Fruit fly (Drosophila melanogaster) whole organism, embryonic: ENCODE results near the gene gw.

Source experiments
- Asciz ChIP-seq: fragments of 200-800 bp; sonication (Bioruptor generic); optimal IDR thresholded peaks from 2 replicates; lab custom pipeline; 2017; ENCODE audit warnings: missing biosample characterization, mild to moderate bottlenecking, missing genetic modification characterization, missing genetic modification reagents
- Atf3 ChIP-seq: fragments of 200-800 bp; sonication (Bioruptor generic); optimal IDR thresholded peaks from 3 replicates; lab custom pipeline; 2016; ENCODE audit warnings: missing biosample characterization, missing genetic modification characterization
- CG1024 ChIP-seq: fragments of 200-800 bp; sonication (Bioruptor generic); IDR thresholded peaks from 2 replicates; pipeline ENCODE4 v1.3.6; 2022; ENCODE audit warnings: missing biosample characterization, missing genetic modification characterization
- CG11398 ChIP-seq: fragments of 200-800 bp; sonication (Bioruptor generic); optimal IDR thresholded peaks from 2 replicates; lab custom pipeline; 2016; ENCODE audit warnings: missing biosample characterization, missing genetic modification characterization
- CG11560 ChIP-seq: fragments of 200-800 bp; sonication (Bioruptor generic); IDR thresholded peaks from 3 replicates; pipeline ENCODE4 v1.3.6; 2022; ENCODE audit warnings: missing biosample characterization, missing genetic modification characterization
- CG11723 ChIP-seq: fragments of 200-800 bp; sonication (Bioruptor generic); optimal IDR thresholded peaks from 2 replicates; lab custom pipeline; 2017; ENCODE audit warnings: missing biosample characterization, mild to moderate bottlenecking, missing genetic modification characterization
- CG13123 ChIP-seq: fragments of 200-800 bp; sonication (Bioruptor generic); optimal IDR thresholded peaks from 2 replicates; lab custom pipeline; 2016; ENCODE audit warnings: missing biosample characterization, missing genetic modification characterization
- CG13775 ChIP-seq: fragments of 200-800 bp; sonication (Bioruptor generic); optimal IDR thresholded peaks from 3 replicates; lab custom pipeline; 2017; ENCODE audit warnings: missing biosample characterization, mild to moderate bottlenecking, missing genetic modification characterization
- CG17612 ChIP-seq: fragments of 200-800 bp; sonication (Bioruptor generic); IDR thresholded peaks from 2 replicates; pipeline ENCODE4 v1.3.6; 2022; ENCODE audit warnings: missing biosample characterization, missing genetic modification characterization
- CG17829 ChIP-seq: fragments of 200-800 bp; optimal IDR thresholded peaks from 2 replicates; lab custom pipeline; 2019; ENCODE audit warnings: missing biosample characterization, mild to moderate bottlenecking, missing genetic modification characterization, moderate library complexity
- CG1792 ChIP-seq: fragments of 200-800 bp; sonication (Bioruptor generic); optimal IDR thresholded peaks from 2 replicates; lab custom pipeline; 2016; ENCODE audit warnings: missing biosample characterization, missing genetic modification characterization
- CG30020 ChIP-seq: fragments of 200-800 bp; optimal IDR thresholded peaks from 2 replicates; lab custom pipeline; 2019; ENCODE audit warnings: missing biosample characterization, mild to moderate bottlenecking, missing genetic modification characterization, moderate library complexity
- CG3065 ChIP-seq: fragments of 200-800 bp; sonication (Bioruptor generic); optimal IDR thresholded peaks from 2 replicates; lab custom pipeline; 2016; ENCODE audit warnings: missing biosample characterization, missing genetic modification characterization
- CG31388 ChIP-seq: fragments of 200-800 bp; sonication (Bioruptor generic); optimal IDR thresholded peaks from 2 replicates; lab custom pipeline; 2016; ENCODE audit warnings: missing biosample characterization, missing genetic modification characterization
- CG34224 ChIP-seq: fragments of 200-800 bp; sonication (Bioruptor generic); IDR thresholded peaks from 3 replicates; pipeline ENCODE4 v1.3.6; 2022; ENCODE audit warnings: missing biosample characterization, missing genetic modification characterization; ENCODE audit not compliant: partially characterized antibody
- CG4328 ChIP-seq: fragments of 200-800 bp; sonication (Bioruptor generic); optimal IDR thresholded peaks from 3 replicates; lab custom pipeline; 2017; ENCODE audit warnings: missing biosample characterization, missing genetic modification reagents, missing genetic modification characterization
- CG6254 ChIP-seq: fragments of 200-800 bp; sonication (Bioruptor generic); optimal IDR thresholded peaks from 3 replicates; lab custom pipeline; 2017; ENCODE audit warnings: mild to moderate bottlenecking, missing biosample characterization, missing genetic modification reagents, missing genetic modification characterization
- CG6791 ChIP-seq: fragments of 200-800 bp; sonication (Bioruptor generic); IDR thresholded peaks from 3 replicates; pipeline ENCODE4 v1.3.6; 2022; ENCODE audit warnings: missing biosample characterization, missing genetic modification characterization; ENCODE audit not compliant: partially characterized antibody
- CG9437 ChIP-seq: fragments of 200-800 bp; sonication (Bioruptor generic); optimal IDR thresholded peaks from 2 replicates; lab custom pipeline; 2018; ENCODE audit warnings: missing biosample characterization, mild to moderate bottlenecking, missing genetic modification characterization
- D19B ChIP-seq: fragments of 200-800 bp; sonication (Bioruptor generic); optimal IDR thresholded peaks from 2 replicates; lab custom pipeline; 2017; ENCODE audit warnings: missing biosample characterization, mild to moderate bottlenecking, missing genetic modification characterization
- Dll ChIP-seq: fragments of 200-800 bp; sonication (Bioruptor generic); IDR thresholded peaks from 4 replicates; pipeline ENCODE4 v1.3.6; 2022; ENCODE audit warnings: missing biosample characterization, missing genetic modification characterization; ENCODE audit not compliant: partially characterized antibody
- Dp ChIP-seq: fragments of 200-800 bp; sonication (Bioruptor generic); optimal IDR thresholded peaks from 2 replicates; lab custom pipeline; 2018; ENCODE audit warnings: missing biosample characterization, mild to moderate bottlenecking, missing genetic modification characterization, moderate library complexity
- Ets97D ChIP-seq: fragments of 200-800 bp; sonication (Bioruptor generic); optimal IDR thresholded peaks from 3 replicates; lab custom pipeline; 2016; ENCODE audit warnings: missing biosample characterization, missing genetic modification characterization
- Fer3 ChIP-seq: fragments of 200-800 bp; sonication (Bioruptor generic); optimal IDR thresholded peaks from 2 replicates; lab custom pipeline; 2018; ENCODE audit warnings: missing biosample characterization, mild to moderate bottlenecking, missing genetic modification characterization, moderate library complexity
- Gsc ChIP-seq: fragments of 200-800 bp; sonication (Bioruptor generic); IDR thresholded peaks from 2 replicates; pipeline ENCODE4 v1.3.6; 2022; ENCODE audit warnings: missing biosample characterization, missing genetic modification characterization
- HLH54F ChIP-seq: fragments of 200-800 bp; sonication (Bioruptor generic); optimal IDR thresholded peaks from 3 replicates; lab custom pipeline; 2016; ENCODE audit warnings: missing biosample characterization, missing genetic modification characterization
- Hr51 ChIP-seq, 2 experiments: fragments of 200-800 bp; sonication (Bioruptor generic); optimal IDR thresholded peaks; 2 replicates in 1 of 2; 3 replicates in 1 of 2; lab custom pipeline; 2016 to 2018; ENCODE audit warnings: missing biosample characterization in 2 of 2, missing genetic modification characterization in 2 of 2, mild to moderate bottlenecking in 1 of 2, moderate library complexity in 1 of 2
- Hr78 ChIP-seq, 2 experiments: fragments of 200-800 bp in 1 of 2; fragments of >200 bp in 1 of 2; sonication (Bioruptor generic) in 1 of 2; optimal IDR thresholded peaks; 2 replicates each; lab custom pipeline; 2017 to 2019; ENCODE audit warnings: missing biosample characterization in 2 of 2, missing genetic modification characterization in 2 of 2, mild to moderate bottlenecking in 1 of 2, moderate library complexity in 1 of 2
- Oli ChIP-seq: fragments of 200-800 bp; sonication (Bioruptor generic); optimal IDR thresholded peaks from 2 replicates; lab custom pipeline; 2018; ENCODE audit warnings: missing biosample characterization, mild to moderate bottlenecking, missing genetic modification characterization, moderate library complexity
- Ravus ChIP-seq: fragments of 200-800 bp; sonication (Bioruptor generic); IDR thresholded peaks from 2 replicates; pipeline ENCODE4 v1.3.6; 2022; ENCODE audit warnings: missing biosample characterization, missing genetic modification characterization
- Scr ChIP-seq: fragments of 200-800 bp; sonication (Bioruptor generic); IDR thresholded peaks from 2 replicates; pipeline ENCODE4 v1.3.6; 2022; ENCODE audit warnings: missing biosample characterization, missing genetic modification characterization; ENCODE audit not compliant: partially characterized antibody
- Sox100B ChIP-seq: fragments of 200-800 bp; sonication (Bioruptor generic); optimal IDR thresholded peaks from 3 replicates; lab custom pipeline; 2018; ENCODE audit warnings: missing biosample characterization, mild to moderate bottlenecking, missing genetic modification characterization
- Trl ChIP-seq, 3 experiments: fragments of >200 bp in 2 of 3; fragments of 200-800 bp in 1 of 3; sonication (Bioruptor generic) in 1 of 3; optimal IDR thresholded peaks; 2 replicates in 1 of 3; 3 replicates in 2 of 3; lab custom pipeline; 2016 to 2017; ENCODE audit warnings: missing biosample characterization in 1 of 3, missing genetic modification characterization in 1 of 3
- ase ChIP-seq: fragments of 200-800 bp; sonication (Bioruptor generic); IDR thresholded peaks from 3 replicates; pipeline ENCODE4 v1.3.6; 2022; ENCODE audit warnings: missing biosample characterization, missing genetic modification characterization
- ato ChIP-seq: fragments of 200-800 bp; sonication (Bioruptor generic); IDR thresholded peaks from 2 replicates; pipeline ENCODE4 v1.3.6; 2022; ENCODE audit warnings: missing biosample characterization, missing genetic modification characterization; ENCODE audit not compliant: partially characterized antibody
- chn ChIP-seq: fragments of 200-800 bp; sonication (Bioruptor generic); optimal IDR thresholded peaks from 2 replicates; lab custom pipeline; 2016; ENCODE audit warnings: missing biosample characterization, missing genetic modification characterization
- cwo ChIP-seq: fragments of 200-800 bp; sonication (Bioruptor generic); optimal IDR thresholded peaks from 3 replicates; lab custom pipeline; 2017; ENCODE audit warnings: missing biosample characterization, missing genetic modification characterization, mild to moderate bottlenecking, moderate library complexity, missing genetic modification reagents
- ems ChIP-seq: fragments of 200-800 bp; sonication (Bioruptor generic); optimal IDR thresholded peaks from 3 replicates; lab custom pipeline; 2016; ENCODE audit warnings: missing biosample characterization, missing genetic modification characterization
- exex ChIP-seq: fragments of 200-800 bp; sonication (Bioruptor generic); optimal IDR thresholded peaks from 4 replicates; lab custom pipeline; 2018; ENCODE audit warnings: missing biosample characterization, mild to moderate bottlenecking, missing genetic modification characterization, moderate library complexity
- gsb-n ChIP-seq: fragments of 200-800 bp; sonication (Bioruptor generic); optimal IDR thresholded peaks from 3 replicates; lab custom pipeline; 2018; ENCODE audit warnings: missing biosample characterization, mild to moderate bottlenecking, missing genetic modification characterization
- kni ChIP-seq: fragments of 200-800 bp; sonication (Bioruptor generic); optimal IDR thresholded peaks from 3 replicates; lab custom pipeline; 2017; ENCODE audit warnings: mild to moderate bottlenecking, missing biosample characterization, missing genetic modification reagents, missing genetic modification characterization
- lbe ChIP-seq: fragments of 200-800 bp; sonication (Bioruptor generic); optimal IDR thresholded peaks from 2 replicates; lab custom pipeline; 2016; ENCODE audit warnings: missing biosample characterization, mild to moderate bottlenecking, missing genetic modification characterization
- lilli ChIP-seq: fragments of 200-800 bp; sonication (Bioruptor generic); optimal IDR thresholded peaks from 3 replicates; lab custom pipeline; 2016; ENCODE audit warnings: missing biosample characterization, missing genetic modification characterization
- luna ChIP-seq: fragments of 200-800 bp; sonication (Bioruptor generic); optimal IDR thresholded peaks from 2 replicates; lab custom pipeline; 2016; ENCODE audit warnings: missing biosample characterization, missing genetic modification characterization
- nom ChIP-seq: fragments of 200-800 bp; sonication (Bioruptor generic); optimal IDR thresholded peaks from 2 replicates; lab custom pipeline; 2017; ENCODE audit warnings: missing biosample characterization, missing genetic modification characterization, mild to moderate bottlenecking, moderate library complexity, missing genetic modification reagents
- oc ChIP-seq: fragments of 200-800 bp; sonication (Bioruptor generic); optimal IDR thresholded peaks from 2 replicates; lab custom pipeline; 2018; ENCODE audit warnings: missing biosample characterization, mild to moderate bottlenecking, missing genetic modification characterization, moderate library complexity
- repo ChIP-seq: fragments of 200-800 bp; sonication (Bioruptor generic); optimal IDR thresholded peaks from 2 replicates; lab custom pipeline; 2016; ENCODE audit warnings: missing biosample characterization, missing genetic modification characterization
- sima ChIP-seq: fragments of 200-800 bp; sonication (Bioruptor generic); optimal IDR thresholded peaks from 2 replicates; lab custom pipeline; 2016; ENCODE audit warnings: missing biosample characterization, missing genetic modification characterization

gw gene

dm6 chr4:663055-663670, 2.8 kb upstream of the gw start, which contains the start of the genes CG46466 and Slip1 (continued):
- no peak for TF ChIP-seq Trl (optimal IDR thresholded peaks at IDR 0.05; lab: Kevin White, UChicago)
- no peak for TF ChIP-seq Trl (GFP tag; optimal IDR thresholded peaks at IDR 0.05; lab: Kevin White, UChicago)
- TF ChIP-seq CG31388 (GFP tag; lab: Kevin White, UChicago) = no peak
- peak; percentile 13 for TF ChIP-seq Sox100B
- TF ChIP-seq CG11723 (GFP tag; lab: Kevin White, UChicago) = peak; percentile 93
- no peak for TF ChIP-seq repo (GFP tag; lab: Kevin White, UChicago)
- no peak for TF ChIP-seq Hr51 (GFP tag; optimal IDR thresholded peaks at IDR 0.05; lab: Kevin White, UChicago)
- 0 out of 3 replicates have a peak, but pooled peaks have one; percentile 2 for TF ChIP-seq CG34224 (GFP tag; lab: Robert Waterston, UW)
- no peak for TF ChIP-seq Oli (tag; lab: Kevin White, UChicago)
- no peak for TF ChIP-seq Asciz (GFP tag; lab: Kevin White, UChicago)
- no peak for TF ChIP-seq CG11560 (tag; lab: Robert Waterston, UW)
- peak; percentile 34; the same call in 1 of the 2 replicates for TF ChIP-seq Scr (GFP tag; lab: Robert Waterston, UW)
- TF ChIP-seq ato = no peak
- TF ChIP-seq CG1792 = no peak
- no peak for TF ChIP-seq ems (GFP tag; lab: Kevin White, UChicago)
- no peak for TF ChIP-seq luna
- no peak for TF ChIP-seq CG6254 (GFP tag; lab: Kevin White, UChicago)
- TF ChIP-seq CG4328 = no peak
- TF ChIP-seq CG13123 (GFP tag; lab: Kevin White, UChicago) = no peak
- peak; percentile 99 for TF ChIP-seq CG30020 (tag; lab: Kevin White, UChicago)
- peak; percentile 31 for TF ChIP-seq CG13775
- TF ChIP-seq exex = no peak
- no peak for TF ChIP-seq Gsc (GFP tag; lab: Robert Waterston, UW)
- TF ChIP-seq sima (GFP tag; lab: Kevin White, UChicago) = no peak
- TF ChIP-seq nom (GFP tag; lab: Kevin White, UChicago) = no peak
- TF ChIP-seq lilli (GFP tag; lab: Kevin White, UChicago) = no peak
- no peak for TF ChIP-seq gsb-n (tag; lab: Kevin White, UChicago)
- no peak for TF ChIP-seq CG17829 (tag; lab: Kevin White, UChicago)
- no peak for TF ChIP-seq Atf3 (GFP tag; lab: Kevin White, UChicago)
- peak; percentile 93 for TF ChIP-seq CG9437 (GFP tag; lab: Kevin White, UChicago)
- no peak for TF ChIP-seq CG11398
- no peak for TF ChIP-seq CG6791
- no peak for TF ChIP-seq D19B (GFP tag; lab: Kevin White, UChicago)
- no peak for TF ChIP-seq Ravus (GFP tag; lab: Robert Waterston, UW)
- no peak for TF ChIP-seq oc (tag; lab: Kevin White, UChicago)
- no peak for TF ChIP-seq CG3065
- TF ChIP-seq chn (GFP tag; lab: Kevin White, UChicago) = no peak
- no peak for TF ChIP-seq Dp
- TF ChIP-seq Hr78 (GFP tag; optimal IDR thresholded peaks at IDR 0.05; lab: Kevin White, UChicago) = no peak
- TF ChIP-seq cwo (GFP tag; lab: Kevin White, UChicago) = no peak
- no peak for TF ChIP-seq Ets97D (GFP tag; lab: Kevin White, UChicago)
- TF ChIP-seq ase (GFP tag; lab: Robert Waterston, UW) = no peak
- no peak for TF ChIP-seq lbe (GFP tag; lab: Kevin White, UChicago)
- TF ChIP-seq kni (GFP tag; lab: Kevin White, UChicago) = no peak
- TF ChIP-seq CG17612 (GFP tag; lab: Robert Waterston, UW) = no peak
- no peak for TF ChIP-seq Fer3
- peak; percentile 94 for TF ChIP-seq CG1024 (GFP tag; lab: Robert Waterston, UW)
- TF ChIP-seq HLH54F (GFP tag; lab: Kevin White, UChicago) = peak; percentile 8
- no peak for TF ChIP-seq Dll (GFP tag; lab: Robert Waterston, UW)
